Worm (Caenorhabditis elegans) whole organism, mixed stage, embryonic: ENCODE results near the gene C12D5.3.

ENCODE experiments used
- M03D4.4 ChIP-seq: sonication (generic microtip); optimal IDR thresholded peaks from 2 replicates; lab custom pipeline; 2017; ENCODE audit warnings: mild to moderate bottlenecking, missing genetic modification characterization, missing compliant biosample characterization
- bed-3 ChIP-seq: fragments of 200-800 bp; sonication (Bioruptor generic); optimal IDR thresholded peaks from 3 replicates; lab custom pipeline; 2018; ENCODE audit warnings: mild to moderate bottlenecking, missing genetic modification characterization, moderate library complexity, missing compliant biosample characterization
- blmp-1 ChIP-seq: fragments of 150-350 bp; optimal IDR thresholded peaks from 2 replicates; lab custom pipeline; 2014; ENCODE audit warnings: missing biosample characterization, missing genetic modification characterization
- ceh-39 ChIP-seq: fragments of 150-350 bp; optimal IDR thresholded peaks from 2 replicates; lab custom pipeline; 2014; ENCODE audit warnings: missing biosample characterization, missing genetic modification characterization
- ceh-43 ChIP-seq: fragments of 200-800 bp; sonication (Bioruptor generic); optimal IDR thresholded peaks from 2 replicates; lab custom pipeline; 2018; ENCODE audit warnings: mild to moderate bottlenecking, missing genetic modification characterization, moderate library complexity, missing compliant biosample characterization
- ces-1 ChIP-seq: fragments of 150-350 bp; optimal IDR thresholded peaks from 2 replicates; lab custom pipeline; 2014; ENCODE audit warnings: missing biosample characterization, missing genetic modification reagents, missing genetic modification characterization
- drap-1 ChIP-seq: fragments of 200-800 bp; sonication (Bioruptor generic); optimal IDR thresholded peaks from 3 replicates; lab custom pipeline; 2018; ENCODE audit warnings: mild to moderate bottlenecking, missing genetic modification characterization, missing compliant biosample characterization
- elt-3 ChIP-seq: fragments of 150-350 bp; optimal IDR thresholded peaks from 2 replicates; lab custom pipeline; 2014; ENCODE audit warnings: missing biosample characterization, missing genetic modification characterization
- ham-2 ChIP-seq: fragments of 200-800 bp; sonication (Bioruptor generic); optimal IDR thresholded peaks from 2 replicates; lab custom pipeline; 2018; ENCODE audit warnings: mild to moderate bottlenecking, missing genetic modification characterization, missing compliant biosample characterization
- hlh-1 ChIP-seq: fragments of 150-350 bp; optimal IDR thresholded peaks from 2 replicates; lab custom pipeline; 2014; ENCODE audit warnings: missing biosample characterization, missing genetic modification reagents, missing genetic modification characterization
- lin-13 ChIP-seq: fragments of 150-350 bp; optimal IDR thresholded peaks from 2 replicates; lab custom pipeline; 2014; ENCODE audit warnings: missing biosample characterization, missing genetic modification characterization
- lin-32 ChIP-seq: fragments of 200-800 bp; sonication (Bioruptor generic); optimal IDR thresholded peaks from 2 replicates; lab custom pipeline; 2018; ENCODE audit warnings: mild to moderate bottlenecking, missing genetic modification characterization, missing compliant biosample characterization
- lsy-2 ChIP-seq: fragments of 150-350 bp; optimal IDR thresholded peaks from 2 replicates; lab custom pipeline; 2014; ENCODE audit warnings: missing biosample characterization, missing genetic modification characterization
- mab-5 ChIP-seq: fragments of 150-350 bp; optimal IDR thresholded peaks from 2 replicates; lab custom pipeline; 2014; ENCODE audit warnings: missing biosample characterization, missing genetic modification characterization
- mep-1 ChIP-seq: fragments of 150-350 bp; optimal IDR thresholded peaks from 2 replicates; lab custom pipeline; 2017; ENCODE audit warnings: missing biosample characterization, missing genetic modification reagents, missing genetic modification characterization, inconsistent platforms
- nhr-2 ChIP-seq: fragments of 150-350 bp; optimal IDR thresholded peaks from 2 replicates; lab custom pipeline; 2014; ENCODE audit warnings: missing biosample characterization, missing genetic modification characterization
- nhr-28 ChIP-seq: fragments of 150-350 bp; optimal IDR thresholded peaks from 2 replicates; lab custom pipeline; 2014; ENCODE audit warnings: missing biosample characterization, missing genetic modification characterization
- nhr-76 ChIP-seq: sonication (generic microtip); optimal IDR thresholded peaks from 2 replicates; lab custom pipeline; 2017; ENCODE audit warnings: missing biosample characterization, missing genetic modification characterization
- pha-4 ChIP-seq: fragments of 150-350 bp; optimal IDR thresholded peaks from 2 replicates; lab custom pipeline; 2018; ENCODE audit warnings: missing biosample characterization, missing genetic modification reagents, missing genetic modification characterization
- sem-2 ChIP-seq: fragments of 200-800 bp; sonication (Bioruptor generic); optimal IDR thresholded peaks from 2 replicates; lab custom pipeline; 2018; ENCODE audit warnings: mild to moderate bottlenecking, missing genetic modification characterization, missing compliant biosample characterization
- snpc-4 ChIP-seq: fragments of 150-350 bp; optimal IDR thresholded peaks from 2 replicates; lab custom pipeline; 2014; ENCODE audit warnings: missing biosample characterization, missing genetic modification characterization
- sptf-1 ChIP-seq: sonication (generic microtip); optimal IDR thresholded peaks from 2 replicates; lab custom pipeline; 2017; ENCODE audit warnings: mild to moderate bottlenecking, missing genetic modification characterization, moderate library complexity, missing compliant biosample characterization
- tbx-8 ChIP-seq: fragments of 200-800 bp; sonication (Bioruptor generic); optimal IDR thresholded peaks from 2 replicates; lab custom pipeline; 2018; ENCODE audit warnings: mild to moderate bottlenecking, missing genetic modification characterization, moderate library complexity, missing compliant biosample characterization
- unc-120 ChIP-seq: sonication (generic microtip); optimal IDR thresholded peaks from 2 replicates; lab custom pipeline; 2017; ENCODE audit warnings: missing genetic modification characterization, missing compliant biosample characterization; ENCODE audit not compliant: poor library complexity, severe bottlenecking
- zip-8 ChIP-seq: fragments of 150-350 bp; optimal IDR thresholded peaks from 2 replicates; lab custom pipeline; 2014; ENCODE audit warnings: missing biosample characterization, missing genetic modification characterization
- ztf-11 ChIP-seq: fragments of 150-350 bp; optimal IDR thresholded peaks from 2 replicates; lab custom pipeline; 2014; ENCODE audit warnings: missing biosample characterization, missing genetic modification characterization

C12D5.3 gene

DNA sequence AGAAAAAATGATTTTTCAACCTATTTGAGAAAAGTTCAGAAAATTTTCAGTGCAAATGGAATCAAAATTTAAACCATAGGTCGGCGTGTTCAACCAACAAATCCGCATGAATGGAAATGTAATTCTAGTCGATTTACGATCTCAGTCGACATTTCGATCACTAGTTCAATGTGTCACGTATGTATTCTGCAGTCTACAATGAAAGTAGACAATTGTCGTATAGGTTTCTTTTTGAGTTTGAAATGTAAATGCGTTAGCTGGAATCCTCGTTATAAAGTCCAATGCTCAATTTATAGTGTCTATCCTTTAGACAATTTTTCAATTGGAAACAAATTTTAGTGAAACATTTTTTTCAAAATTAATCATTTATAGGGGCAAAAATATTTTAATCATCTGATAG lies 40.0 kb downstream of the C12D5.3 start, which contains the start of gene ZK105.12:
Gene ZK105.12, minus strand, starts transcription at position 101 of the 400 bp plus-strand sequence.
- TF ChIP-seq tbx-8, result no peak
- no peak for TF ChIP-seq pha-4 (tag; lab: Kevin White, UChicago)
- no peak for TF ChIP-seq zip-8 (tag; lab: Kevin White, UChicago)
- TF ChIP-seq elt-3 (tag; lab: Kevin White, UChicago), result no peak
- TF ChIP-seq lsy-2 (tag; lab: Kevin White, UChicago), result no peak
- no peak for TF ChIP-seq mab-5 (tag; lab: Kevin White, UChicago)
- no peak for TF ChIP-seq bed-3 (GFP tag; lab: Kevin White, UChicago)
- no peak for TF ChIP-seq snpc-4 (tag; lab: Kevin White, UChicago)
- TF ChIP-seq lin-13 (tag; lab: Kevin White, UChicago), result no peak
- no peak for TF ChIP-seq mep-1 (tag; lab: Kevin White, UChicago)
- no peak for TF ChIP-seq ceh-39 (tag; lab: Kevin White, UChicago)
- TF ChIP-seq ztf-11 (tag; lab: Kevin White, UChicago), result no peak
- TF ChIP-seq nhr-28 (tag; lab: Kevin White, UChicago), result no peak
- no peak for TF ChIP-seq lin-32
- no peak for TF ChIP-seq ces-1 (GFP tag; lab: Kevin White, UChicago)
- no peak for TF ChIP-seq ceh-43 (GFP tag; lab: Kevin White, UChicago)
- TF ChIP-seq ham-2 (GFP tag; lab: Kevin White, UChicago), result no peak
- TF ChIP-seq sem-2 (GFP tag; lab: Kevin White, UChicago), result no peak

DNA sequence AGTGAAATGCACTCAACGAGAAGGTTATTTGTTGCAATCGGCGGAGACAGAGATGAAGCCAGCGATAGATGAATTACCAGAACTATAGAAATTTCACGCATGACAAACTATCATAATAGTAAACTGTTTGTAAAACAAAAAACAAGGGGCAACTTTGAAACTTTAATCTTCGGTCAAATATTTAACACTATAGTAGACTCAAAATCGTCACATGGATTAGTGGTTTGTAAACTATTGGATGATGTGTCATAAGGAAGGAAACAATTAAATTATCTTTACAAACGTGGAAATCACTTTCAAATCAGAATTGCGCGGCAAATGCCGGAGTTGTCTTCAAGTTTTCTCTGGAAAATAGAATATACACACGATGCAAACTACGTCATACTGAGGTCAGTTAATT lies 41.6 kb downstream of the C12D5.3 start, which contains the start of gene ZK105.5:
Gene ZK105.5, minus strand, starts transcription at position 101 of the 400 bp plus-strand sequence.
- no peak for TF ChIP-seq lsy-2 (tag; lab: Kevin White, UChicago)
- no peak for TF ChIP-seq lin-13 (tag; lab: Kevin White, UChicago)
- TF ChIP-seq nhr-76, result no peak
- no peak for TF ChIP-seq blmp-1 (tag; lab: Kevin White, UChicago)
- TF ChIP-seq ham-2 (GFP tag; lab: Kevin White, UChicago), result no peak
- no peak for TF ChIP-seq M03D4.4 (tag; lab: Kevin White, UChicago)
- TF ChIP-seq hlh-1 (tag; lab: Kevin White, UChicago), result no peak
- no peak for TF ChIP-seq nhr-28 (tag; lab: Kevin White, UChicago)
- no peak for TF ChIP-seq ces-1 (GFP tag; lab: Kevin White, UChicago)
- no peak for TF ChIP-seq bed-3 (GFP tag; lab: Kevin White, UChicago)
- TF ChIP-seq ceh-43 (GFP tag; lab: Kevin White, UChicago), result no peak
- TF ChIP-seq nhr-2 (tag; lab: Kevin White, UChicago), result no peak
- TF ChIP-seq sptf-1, result no peak
- TF ChIP-seq unc-120, result no peak
- no peak for TF ChIP-seq zip-8 (tag; lab: Kevin White, UChicago)
- no peak for TF ChIP-seq ceh-39 (tag; lab: Kevin White, UChicago)

DNA sequence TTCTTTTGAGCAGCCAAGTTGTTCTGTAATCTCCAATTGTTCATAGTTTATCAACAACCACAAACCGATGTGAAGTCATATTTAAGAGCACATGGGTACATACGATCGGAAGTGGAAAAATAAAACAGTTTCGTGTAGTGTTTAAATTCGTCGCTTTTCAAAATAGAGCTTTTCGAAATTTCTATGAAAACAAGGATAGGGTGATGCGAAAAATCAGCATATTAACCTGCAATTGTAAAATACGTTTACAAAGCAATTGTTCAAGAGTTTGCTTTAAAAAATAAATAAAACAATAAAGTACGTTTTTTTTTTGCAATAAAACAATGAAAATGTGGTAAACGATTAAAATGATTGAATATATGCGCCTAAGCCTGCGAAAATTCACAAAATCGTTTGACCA lies 45.9 kb downstream of the C12D5.3 start, which contains the start of gene ZK105.14:
Gene ZK105.14, minus strand, starts transcription at position 101 of the 400 bp plus-strand sequence.
- TF ChIP-seq nhr-76 (no peak), pha-4 (tag; lab: Kevin White, UChicago) (no peak), hlh-1 (tag; lab: Kevin White, UChicago) (no peak), snpc-4 (tag; lab: Kevin White, UChicago) (no peak), ces-1 (GFP tag; lab: Kevin White, UChicago) (no peak), nhr-28 (tag; lab: Kevin White, UChicago) (no peak), nhr-2 (tag; lab: Kevin White, UChicago) (no peak), unc-120 (no peak), mep-1 (tag; lab: Kevin White, UChicago) (no peak)

DNA sequence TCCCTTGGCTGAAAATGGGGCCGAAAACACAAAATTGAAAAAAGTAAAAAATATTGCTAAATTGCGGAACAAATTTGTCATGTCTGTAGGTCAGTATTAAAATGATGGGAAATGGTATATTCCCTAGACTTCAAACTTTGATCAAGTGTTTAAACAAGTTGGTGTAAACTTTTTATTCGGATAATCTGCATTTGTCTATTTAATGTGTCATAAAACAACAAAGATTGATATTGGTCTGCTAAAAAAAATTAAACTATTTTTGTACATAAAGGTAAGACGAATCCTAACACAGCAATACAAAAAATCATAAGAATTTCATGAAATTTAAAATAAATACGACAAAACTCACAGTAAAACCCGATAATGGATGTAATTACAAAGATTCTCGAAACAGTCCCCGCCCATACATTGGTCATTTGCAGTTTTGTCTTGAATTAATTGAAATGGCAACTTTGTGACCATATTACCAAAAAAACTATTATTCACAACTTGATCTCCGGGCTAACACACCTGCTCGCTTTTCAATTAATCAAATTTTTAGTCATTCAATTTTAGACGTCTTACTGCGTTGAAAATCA lies 48.1 kb downstream of the C12D5.3 start, which contains the start of the genes ZK105.6 and ZK105.8:
Gene ZK105.6, minus strand, starts transcription at position 101 of the 578 bp plus-strand sequence.
Gene ZK105.8, plus strand, starts transcription at position 528 of the 578 bp plus-strand sequence.
- TF ChIP-seq nhr-28 (tag; lab: Kevin White, UChicago) (no peak), ces-1 (GFP tag; lab: Kevin White, UChicago) (peak; percentile 16), hlh-1 (tag; lab: Kevin White, UChicago) (no peak), drap-1 (no peak), tbx-8 (no peak)
- TF ChIP-seq, all 35 proteins: peak for 1

DNA sequence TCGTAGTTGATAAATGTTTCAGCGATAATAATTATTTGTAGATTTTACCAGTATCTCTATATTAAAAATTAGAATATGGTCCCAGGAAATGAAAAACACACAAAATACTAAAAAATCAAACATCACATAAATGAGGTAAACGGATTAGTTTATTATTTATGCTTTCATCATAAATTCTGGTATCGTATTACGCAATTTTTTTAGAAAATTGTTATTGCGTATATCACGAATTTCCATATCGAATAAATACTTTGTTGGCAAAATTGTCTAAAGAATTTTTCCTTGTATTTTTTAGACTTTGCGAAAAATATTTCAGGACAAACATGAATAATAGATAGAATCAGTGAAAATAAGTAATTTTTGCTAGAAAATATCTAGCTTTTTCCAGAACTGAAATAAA lies 50.2 kb downstream of the C12D5.3 start:
- TF ChIP-seq sem-2 (GFP tag; lab: Kevin White, UChicago), result no peak
- peak; percentile 68 for TF ChIP-seq zip-8 (tag; lab: Kevin White, UChicago)
